Worm (Caenorhabditis elegans) whole organism, early embryonic: Measurements from ENCODE around the gene Y116A8C.24.
"Not testable (repeated sequence)": the region's sequence is repeated elsewhere in the genome, so short reads cannot be mapped to it uniquely, and the experiment has no call there.

Experiments
- B0310.2 ChIP-seq: sonication (generic microtip); optimal IDR thresholded peaks from 2 replicates; lab custom pipeline; 2016; ENCODE audit warnings: mild to moderate bottlenecking, missing genetic modification characterization, missing compliant biosample characterization
- F13C5.2 ChIP-seq: sonication (generic microtip); optimal IDR thresholded peaks from 2 replicates; lab custom pipeline; 2017; ENCODE audit warnings: mild to moderate bottlenecking, missing genetic modification characterization, inconsistent platforms, missing compliant biosample characterization
- aly-1 ChIP-seq: sonication (generic microtip); optimal IDR thresholded peaks from 2 replicates; lab custom pipeline; 2016; ENCODE audit warnings: missing genetic modification characterization, missing compliant biosample characterization
- ama-1 ChIP-seq: fragments of 150-350 bp; optimal IDR thresholded peaks from 2 replicates; lab custom pipeline; 2014
- ceh-13 ChIP-seq: fragments of 200-800 bp; sonication (Bioruptor generic); optimal IDR thresholded peaks from 2 replicates; lab custom pipeline; 2018; ENCODE audit warnings: mild to moderate bottlenecking, missing genetic modification characterization, missing compliant biosample characterization
- ceh-36 ChIP-seq: sonication (generic microtip); optimal IDR thresholded peaks from 2 replicates; lab custom pipeline; 2016; ENCODE audit warnings: missing genetic modification characterization, inconsistent platforms, missing compliant biosample characterization
- ets-7 ChIP-seq: sonication (generic microtip); optimal IDR thresholded peaks from 2 replicates; lab custom pipeline; 2016; ENCODE audit warnings: missing genotype, missing genetic modification characterization, missing compliant biosample characterization
- flt-1 ChIP-seq: fragments of 200-800 bp; sonication (Bioruptor generic); IDR thresholded peaks from 2 replicates; pipeline ENCODE4 v1.3.6; 2022; ENCODE audit warnings: missing genetic modification characterization, missing compliant biosample characterization
- hmbx-1 ChIP-seq: sonication (generic microtip); optimal IDR thresholded peaks from 2 replicates; lab custom pipeline; 2016; ENCODE audit warnings: mild to moderate bottlenecking, missing genetic modification characterization, missing compliant biosample characterization
- hmg-4 ChIP-seq: fragments of 200-800 bp; sonication (Bioruptor generic); optimal IDR thresholded peaks from 2 replicates; lab custom pipeline; 2018; ENCODE audit warnings: mild to moderate bottlenecking, missing genetic modification characterization, missing compliant biosample characterization
- hnd-1 ChIP-seq: sonication (generic microtip); optimal IDR thresholded peaks from 2 replicates; lab custom pipeline; 2016; ENCODE audit warnings: missing genetic modification characterization, missing compliant biosample characterization
- pes-1 ChIP-seq: fragments of 200-800 bp; sonication (Bioruptor generic); IDR thresholded peaks from 2 replicates; pipeline ENCODE4 v1.3.6; 2022; ENCODE audit warnings: missing genetic modification reagents, missing genetic modification characterization, missing compliant biosample characterization
- scrt-1 ChIP-seq: fragments of 200-800 bp; sonication (Bioruptor generic); IDR thresholded peaks from 2 replicates; pipeline ENCODE4 v1.3.6; 2022; ENCODE audit warnings: missing genetic modification characterization, missing compliant biosample characterization
- sea-1 ChIP-seq: fragments of 200-800 bp; sonication (Bioruptor generic); conservative IDR thresholded peaks from 2 replicates; pipeline ENCODE4 v1.3.6; 2022; ENCODE audit warnings: missing genetic modification characterization, missing compliant biosample characterization
- tbx-11 ChIP-seq: fragments of 200-800 bp; sonication (Bioruptor generic); IDR thresholded peaks from 2 replicates; pipeline ENCODE4 v1.3.6; 2022; ENCODE audit warnings: missing genetic modification characterization, missing compliant biosample characterization
- tbx-37 ChIP-seq: fragments of 200-800 bp; sonication (Bioruptor generic); conservative IDR thresholded peaks from 2 replicates; pipeline ENCODE4 v1.3.6; 2022; ENCODE audit warnings: missing genetic modification reagents, missing genetic modification characterization, missing compliant biosample characterization
- tra-4 ChIP-seq: sonication (generic microtip); optimal IDR thresholded peaks from 2 replicates; lab custom pipeline; 2017; ENCODE audit warnings: missing genetic modification characterization, missing compliant biosample characterization

The Y116A8C.24 gene

DNA sequence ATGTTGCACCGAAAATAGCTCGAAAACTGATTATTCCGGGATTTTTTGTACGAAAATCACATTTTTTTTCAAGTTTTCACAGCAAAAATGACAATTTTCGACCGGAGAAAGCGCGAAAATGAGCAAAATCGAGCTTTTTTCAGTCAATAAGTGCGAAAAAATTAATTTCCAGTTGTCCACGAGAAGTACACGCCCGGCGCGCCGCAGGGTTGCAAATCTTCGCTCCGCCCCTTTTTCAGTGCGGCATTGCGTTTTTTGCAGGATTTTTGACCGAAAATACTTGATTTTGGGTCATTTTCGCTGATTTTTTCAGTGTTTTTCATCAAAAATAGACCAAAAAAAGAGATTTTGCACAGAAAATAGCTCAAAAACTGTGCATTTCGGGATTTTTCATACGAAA is 13.6 kb upstream of the Y116A8C.24 start:
- no peak for TF ChIP-seq aly-1 (tag; lab: Kevin White, UChicago)
- no peak for TF ChIP-seq ceh-36 (tag; lab: Kevin White, UChicago)
- TF ChIP-seq hmg-4: no peak
- no peak for TF ChIP-seq F13C5.2 (tag; lab: Kevin White, UChicago)
- no peak for TF ChIP-seq sea-1 (GFP tag; lab: Robert Waterston, UW)
- no peak for TF ChIP-seq hnd-1 (tag; lab: Kevin White, UChicago)
- no peak for TF ChIP-seq ama-1 (lab: Kevin White, UChicago)
- TF ChIP-seq tbx-11: no peak
- TF ChIP-seq tra-4 (tag; lab: Kevin White, UChicago): no peak
- no peak for TF ChIP-seq ets-7 (tag; lab: Kevin White, UChicago)

DNA sequence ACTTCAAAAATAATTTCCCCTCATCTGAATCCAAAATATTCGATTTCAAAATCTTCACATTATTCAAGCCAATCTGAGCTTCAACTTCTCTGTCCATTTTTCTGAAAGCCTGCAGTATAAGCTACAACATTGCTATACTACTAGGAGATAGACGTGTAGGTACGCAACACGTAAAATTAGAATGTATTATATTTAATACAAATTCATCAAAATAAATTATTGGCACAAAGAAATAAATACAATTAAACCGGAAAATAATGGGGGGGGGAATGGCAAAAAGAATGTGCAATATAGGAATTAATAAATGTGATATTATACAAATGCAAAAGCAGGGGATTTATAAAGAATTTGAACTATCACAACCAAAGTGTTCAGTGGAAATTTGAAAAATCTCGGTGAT is 8.0 kb upstream of the Y116A8C.24 start, which contains the start of gene Y116A8C.25:
Gene Y116A8C.25, minus strand, starts transcription at position 101 of the 400 bp plus-strand sequence.
- no peak for TF ChIP-seq scrt-1 (GFP tag; lab: Robert Waterston, UW)
- no peak for TF ChIP-seq tra-4 (tag; lab: Kevin White, UChicago)
- TF ChIP-seq tbx-11: no peak
- TF ChIP-seq ets-7 (tag; lab: Kevin White, UChicago): no peak
- TF ChIP-seq ama-1 (lab: Kevin White, UChicago): no peak
- no peak for TF ChIP-seq ceh-36 (tag; lab: Kevin White, UChicago)
- TF ChIP-seq hnd-1 (tag; lab: Kevin White, UChicago): no peak
- TF ChIP-seq B0310.2: no peak
- TF ChIP-seq hmg-4: no peak
- TF ChIP-seq F13C5.2 (tag; lab: Kevin White, UChicago): no peak

DNA sequence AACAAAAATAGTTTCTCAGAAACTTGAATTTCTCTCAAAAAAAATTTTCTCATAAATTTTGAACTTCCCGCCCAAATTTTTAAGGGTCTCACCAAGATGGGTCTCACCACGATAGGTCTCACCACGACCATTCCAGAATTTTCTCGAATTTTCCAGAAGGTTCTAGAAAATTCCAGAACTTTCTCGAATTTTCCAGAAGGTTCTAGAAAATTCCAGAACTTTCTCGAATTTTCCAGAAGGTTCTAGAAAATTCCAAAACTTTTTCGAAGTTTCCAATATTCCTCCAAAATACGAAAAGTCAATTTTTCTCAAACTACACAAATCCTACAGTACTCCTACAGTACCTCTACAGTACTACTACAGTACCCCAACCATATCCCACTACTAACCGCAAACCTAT is 5.3 kb upstream of the Y116A8C.24 start:
- TF ChIP-seq pes-1 (GFP tag; lab: Robert Waterston, UW): 0 out of 2 replicates have a peak, but pooled peaks have one; percentile 33

DNA sequence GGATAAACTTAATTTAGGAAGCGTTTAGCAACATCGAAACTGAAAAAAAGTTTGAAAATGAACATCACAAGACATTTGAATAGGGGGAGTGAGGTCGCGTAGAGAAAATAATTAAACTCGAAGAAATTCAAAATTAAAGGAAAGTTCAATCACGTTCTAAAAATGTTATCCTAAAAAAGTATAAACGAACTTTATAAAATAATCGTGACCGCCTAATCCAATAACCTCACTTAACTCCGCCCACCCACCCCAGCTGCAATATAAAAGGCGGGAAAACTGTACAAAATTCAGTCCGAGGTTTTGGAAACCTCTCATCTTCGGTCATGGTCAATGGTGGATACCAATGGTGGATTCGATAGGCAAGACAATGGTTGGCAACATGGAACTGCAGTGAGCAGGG is 5.8 kb downstream of the Y116A8C.24 start, which contains the start of gene Y116A8C.465:
Gene Y116A8C.465, plus strand, starts transcription at position 301 of the 400 bp plus-strand sequence.
- TF ChIP-seq ets-7 (tag; lab: Kevin White, UChicago); ceh-13 (GFP tag; lab: Kevin White, UChicago); tbx-11: not testable (repeated sequence)

DNA sequence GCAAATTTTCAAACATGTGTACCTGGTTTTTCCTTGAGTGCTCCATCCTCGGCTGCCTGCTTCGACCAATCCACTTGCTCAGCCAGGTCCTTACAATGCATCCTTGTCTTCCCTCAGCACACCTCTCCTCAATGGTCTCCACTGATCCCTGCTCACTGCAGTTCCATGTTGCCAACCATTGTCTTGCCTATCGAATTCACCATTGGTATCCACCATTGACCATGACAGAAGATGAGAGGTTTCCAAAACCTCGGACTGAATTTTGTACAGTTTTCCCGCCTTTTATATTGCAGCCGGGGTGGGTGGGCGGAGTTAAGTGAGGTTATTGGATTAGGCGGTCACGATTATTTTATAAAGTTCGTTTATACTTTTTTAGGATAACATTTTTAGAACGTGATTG is 7.0 kb downstream of the Y116A8C.24 start, which contains the start of gene Y116A8C.467:
Gene Y116A8C.467, minus strand, starts transcription at position 101 of the 400 bp plus-strand sequence.
- not testable (repeated sequence) for TF ChIP-seq ceh-13 (GFP tag; lab: Kevin White, UChicago); tbx-37; aly-1 (tag; lab: Kevin White, UChicago)

DNA sequence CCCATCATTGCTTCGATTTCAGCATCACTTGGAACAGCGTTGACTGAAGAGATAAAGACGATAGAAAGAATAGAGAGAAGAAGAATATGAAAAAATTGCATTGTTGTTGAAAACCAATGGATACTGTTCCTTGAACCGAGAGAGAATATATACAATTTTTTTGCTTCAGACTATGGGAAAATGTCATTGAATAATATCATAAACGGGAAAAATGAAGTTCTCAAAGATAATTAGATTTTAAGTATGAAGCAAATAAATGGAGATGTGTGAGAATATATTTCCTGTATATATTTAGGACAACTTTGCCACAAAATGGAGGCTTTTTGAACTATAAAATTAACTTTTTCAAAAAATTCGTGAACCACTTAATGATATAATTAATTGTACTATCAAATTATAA is 12.7 kb downstream of the Y116A8C.24 start, which contains the start of gene Y116A8C.44:
Gene Y116A8C.44, minus strand, starts transcription at position 101 of the 400 bp plus-strand sequence.
- no peak for TF ChIP-seq ceh-36 (tag; lab: Kevin White, UChicago)
- TF ChIP-seq hmg-4: no peak
- TF ChIP-seq B0310.2: no peak
- no peak for TF ChIP-seq tbx-37
- no peak for TF ChIP-seq aly-1 (tag; lab: Kevin White, UChicago)
- no peak for TF ChIP-seq flt-1 (GFP tag; lab: Robert Waterston, UW)
- TF ChIP-seq hmbx-1 (tag; lab: Kevin White, UChicago): no peak
- TF ChIP-seq sea-1 (GFP tag; lab: Robert Waterston, UW): no peak
- no peak for TF ChIP-seq hnd-1 (tag; lab: Kevin White, UChicago)
- TF ChIP-seq pes-1 (GFP tag; lab: Robert Waterston, UW): no peak
- no peak for TF ChIP-seq tbx-11
- TF ChIP-seq tra-4 (tag; lab: Kevin White, UChicago): no peak
- TF ChIP-seq ceh-13 (GFP tag; lab: Kevin White, UChicago): no peak
- TF ChIP-seq F13C5.2 (tag; lab: Kevin White, UChicago): no peak
- TF ChIP-seq scrt-1 (GFP tag; lab: Robert Waterston, UW): no peak
- TF ChIP-seq ets-7 (tag; lab: Kevin White, UChicago): no peak

DNA sequence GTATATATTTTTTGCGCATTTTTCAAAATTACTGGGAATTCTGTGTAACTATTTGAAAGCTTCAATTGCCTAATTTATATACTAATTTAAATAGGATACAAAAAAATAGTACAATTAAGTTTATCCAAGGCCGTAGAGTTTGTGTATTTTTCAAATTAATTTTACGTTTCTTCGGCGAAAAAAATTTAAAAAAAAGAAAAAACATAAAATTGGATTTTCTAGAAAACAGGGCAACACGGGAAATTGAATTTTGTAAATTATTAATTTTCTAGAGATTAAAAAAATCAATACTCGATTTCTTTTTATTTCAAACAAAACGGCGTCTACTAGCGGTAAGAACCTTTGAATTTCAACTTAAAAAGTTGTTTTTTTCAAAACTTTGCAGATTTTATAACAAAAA is 17.4 kb downstream of the Y116A8C.24 start, which contains the start of gene Y116A8C.23:
Gene Y116A8C.23, plus strand, starts transcription at position 301 of the 400 bp plus-strand sequence.
- TF ChIP-seq flt-1 (GFP tag; lab: Robert Waterston, UW): no peak
- no peak for TF ChIP-seq ceh-36 (tag; lab: Kevin White, UChicago)

DNA sequence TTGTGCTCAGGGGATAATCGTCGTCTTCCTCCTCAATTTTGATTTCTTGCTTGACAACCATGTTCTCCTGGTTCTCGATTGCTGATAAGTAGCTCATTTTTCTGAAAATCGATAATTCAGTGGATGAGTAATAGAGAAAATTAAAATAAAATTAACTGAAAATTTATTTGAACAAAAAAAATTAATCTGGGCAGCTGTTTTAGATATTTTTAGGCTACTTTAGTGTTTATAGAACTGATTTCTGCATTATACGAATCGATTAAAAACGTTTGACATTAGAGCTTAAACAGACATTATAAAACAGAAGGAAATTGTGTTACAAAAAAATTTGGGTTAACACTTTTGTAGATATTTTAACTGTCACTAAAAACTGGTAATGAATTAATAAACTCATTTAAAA is 22.4 kb downstream of the Y116A8C.24 start, which contains the start of gene athp-3:
Gene athp-3, minus strand, starts transcription at position 101 of the 400 bp plus-strand sequence.
- TF ChIP-seq sea-1 (GFP tag; lab: Robert Waterston, UW) (no peak), ceh-13 (GFP tag; lab: Kevin White, UChicago) (no peak), F13C5.2 (tag; lab: Kevin White, UChicago) (no peak), tbx-11 (no peak), ama-1 (lab: Kevin White, UChicago) (no peak), scrt-1 (GFP tag; lab: Robert Waterston, UW) (no peak), tbx-37 (no peak), ceh-36 (tag; lab: Kevin White, UChicago) (no peak), B0310.2 (no peak), hnd-1 (tag; lab: Kevin White, UChicago) (no peak), aly-1 (tag; lab: Kevin White, UChicago) (no peak), ets-7 (tag; lab: Kevin White, UChicago) (no peak), flt-1 (GFP tag; lab: Robert Waterston, UW) (no peak), hmbx-1 (tag; lab: Kevin White, UChicago) (no peak)
